In the genomic region with DNA sequence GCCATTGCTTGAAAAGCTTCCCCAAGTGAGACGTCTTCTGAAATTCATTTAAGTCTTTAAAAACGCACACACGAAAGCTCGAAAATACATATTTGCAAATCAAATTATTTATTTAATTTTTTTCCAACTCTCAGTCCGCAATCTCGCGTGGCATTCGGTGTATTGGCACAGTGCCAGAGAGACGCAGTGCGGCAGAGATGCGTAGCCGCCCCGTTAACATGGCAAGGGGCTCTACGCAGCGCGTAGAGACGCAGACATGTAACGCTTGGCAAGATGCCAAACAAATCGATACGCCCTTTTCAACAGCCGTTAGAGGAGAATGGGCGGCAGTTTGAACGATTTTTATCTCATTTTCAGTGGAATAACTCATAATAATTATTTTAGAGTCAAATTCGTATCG, we compare ENCODE assay signal across 5 worm cellular contexts.
A peak's percentile ranks its signal among the peaks of the same experiment; 100 is the strongest.
TF ChIP-seq lines count a peak whose summit lies in the region.

A gene (minus strand): TSS at position 37 of the 400 bp plus-strand sequence.
A gene (plus strand): TSS at position 383 of the 400 bp plus-strand sequence.

TF ChIP-seq in whole organism, L1 larva, 84 proteins besides CTCF, POLR2A, EP300 and RAD21 (continues in another document):
- TF ChIP-seq hlh-17 (GFP tag; optimal IDR thresholded peaks at IDR 0.05; lab: Kevin White, UChicago; ENCODE audit: borderline replicate concordance) = no peak
- peak; percentile 100 for TF ChIP-seq nhr-85 (tag; lab: Kevin White, UChicago)
- peak; percentile 97 for TF ChIP-seq fkh-10 (GFP tag; optimal IDR thresholded peaks at IDR 0.05; lab: Kevin White, UChicago)
- TF ChIP-seq tlp-1 (tag; optimal IDR thresholded peaks at IDR 0.05; lab: Kevin White, UChicago) = no peak
- TF ChIP-seq unc-86 (tag; optimal IDR thresholded peaks at IDR 0.05; lab: Kevin White, UChicago) = peak; percentile 99
- TF ChIP-seq nhr-237 (tag; optimal IDR thresholded peaks at IDR 0.05; lab: Kevin White, UChicago) = peak; percentile 96
- TF ChIP-seq nhr-12 (tag; optimal IDR thresholded peaks at IDR 0.05; lab: Kevin White, UChicago) = peak; percentile 60
- TF ChIP-seq lir-3 (tag; optimal IDR thresholded peaks at IDR 0.05; lab: Kevin White, UChicago; ENCODE audit: poor library complexity) = peak; percentile 92
- TF ChIP-seq dsc-1 (tag; optimal IDR thresholded peaks at IDR 0.05; lab: Kevin White, UChicago) = peak; percentile 99
- peak; percentile 98 for TF ChIP-seq irx-1 (tag; optimal IDR thresholded peaks at IDR 0.05; lab: Kevin White, UChicago)
- TF ChIP-seq nhr-71 (tag; optimal IDR thresholded peaks at IDR 0.05; lab: Kevin White, UChicago) = peak; percentile 100
- peak; percentile 96 for TF ChIP-seq sup-37 (GFP tag; optimal IDR thresholded peaks at IDR 0.05; lab: Kevin White, UChicago)
- peak; percentile 99 for TF ChIP-seq nhr-90 (tag; optimal IDR thresholded peaks at IDR 0.05; lab: Kevin White, UChicago; ENCODE audit: poor library complexity)
- TF ChIP-seq lin-15B (tag; optimal IDR thresholded peaks at IDR 0.05; lab: Kevin White, UChicago) = peak; percentile 97
- TF ChIP-seq mep-1 (tag; optimal IDR thresholded peaks at IDR 0.05; lab: Kevin White, UChicago) = peak; percentile 99
- TF ChIP-seq efl-3 (GFP tag; optimal IDR thresholded peaks at IDR 0.05; lab: Kevin White, UChicago) = peak; percentile 86

TF ChIP-seq in whole organism, L3 larva, 47 proteins besides CTCF, POLR2A, EP300 and RAD21 (continues in another document):
- TF ChIP-seq elt-3 (tag; optimal IDR thresholded peaks at IDR 0.05; lab: Kevin White, UChicago) = peak; percentile 0 to 92 (median 71)
- TF ChIP-seq egl-27 (tag; optimal IDR thresholded peaks at IDR 0.05; lab: Kevin White, UChicago) = peak; percentile 91
- peak; percentile 88 for TF ChIP-seq fos-1 (tag; optimal IDR thresholded peaks at IDR 0.05; lab: Kevin White, UChicago)
- TF ChIP-seq snpc-4 (tag; optimal IDR thresholded peaks at IDR 0.05; lab: Kevin White, UChicago) = peak; percentile 93
- peak; percentile 98 for TF ChIP-seq nhr-43 (tag; optimal IDR thresholded peaks at IDR 0.05; lab: Kevin White, UChicago; ENCODE audit: poor library complexity, severe bottlenecking)
- peak; percentile 94 for TF ChIP-seq elt-2 (tag; optimal IDR thresholded peaks at IDR 0.05; lab: Kevin White, UChicago)
- TF ChIP-seq nhr-28 (tag; optimal IDR thresholded peaks at IDR 0.05; lab: Kevin White, UChicago) = peak; percentile 76
- no peak for TF ChIP-seq ztf-11 (tag; optimal IDR thresholded peaks at IDR 0.05; lab: Kevin White, UChicago)
- peak; percentile 45 for TF ChIP-seq nhr-76 (tag; optimal IDR thresholded peaks at IDR 0.05; lab: Kevin White, UChicago)
- peak; percentile 77 for TF ChIP-seq ama-1 (optimal IDR thresholded peaks at IDR 0.05; lab: Kevin White, UChicago)
- TF ChIP-seq unc-39 (tag; optimal IDR thresholded peaks at IDR 0.05; lab: Kevin White, UChicago) = peak; percentile 32
- TF ChIP-seq pqm-1 (tag; optimal IDR thresholded peaks at IDR 0.05; lab: Kevin White, UChicago) = peak; percentile 92
- peak; percentile 99 for TF ChIP-seq nhr-23 (tag; optimal IDR thresholded peaks at IDR 0.05; lab: Kevin White, UChicago)
- peak; percentile 98 for TF ChIP-seq jun-1 (tag; optimal IDR thresholded peaks at IDR 0.05; lab: Kevin White, UChicago)
- no peak for TF ChIP-seq nhr-12 (tag; optimal IDR thresholded peaks at IDR 0.05; lab: Kevin White, UChicago)
- TF ChIP-seq nhr-67 (tag; optimal IDR thresholded peaks at IDR 0.05; lab: Kevin White, UChicago) = no peak
- no peak for TF ChIP-seq ceh-16 (tag; optimal IDR thresholded peaks at IDR 0.05; lab: Kevin White, UChicago)
- TF ChIP-seq mml-1 (tag; optimal IDR thresholded peaks at IDR 0.05; lab: Kevin White, UChicago) = no peak

TF ChIP-seq in whole organism, early embryonic, 17 proteins besides CTCF, POLR2A, EP300 and RAD21:
- TF ChIP-seq ets-7 (tag; optimal IDR thresholded peaks at IDR 0.05; lab: Kevin White, UChicago) (peak; percentile 34), hmg-4 (GFP tag; optimal IDR thresholded peaks at IDR 0.05; lab: Kevin White, UChicago) (peak; percentile 82), tbx-37 (GFP tag; conservative IDR thresholded peaks at IDR 0.05; lab: Robert Waterston, UW) (peak; percentile 20; the same call in 1 of the 2 replicates), ceh-36 (tag; optimal IDR thresholded peaks at IDR 0.05; lab: Kevin White, UChicago) (peak; percentile 51), B0310.2 (tag; optimal IDR thresholded peaks at IDR 0.05; lab: Kevin White, UChicago) (no peak), tra-4 (tag; optimal IDR thresholded peaks at IDR 0.05; lab: Kevin White, UChicago) (peak; percentile 34), ama-1 (optimal IDR thresholded peaks at IDR 0.05; lab: Kevin White, UChicago) (no peak), pes-1 (GFP tag; IDR thresholded peaks at IDR 0.05; lab: Robert Waterston, UW) (peak; percentile 54; the same call in 1 of the 2 replicates), F13C5.2 (tag; optimal IDR thresholded peaks at IDR 0.05; lab: Kevin White, UChicago) (peak; percentile 90), flt-1 (GFP tag; IDR thresholded peaks at IDR 0.05; lab: Robert Waterston, UW) (peak; percentile 50), sea-1 (GFP tag; conservative IDR thresholded peaks at IDR 0.05; lab: Robert Waterston, UW) (peak; percentile 67; the same call in 1 of the 2 replicates), hmbx-1 (tag; optimal IDR thresholded peaks at IDR 0.05; lab: Kevin White, UChicago) (no peak), ceh-13 (GFP tag; optimal IDR thresholded peaks at IDR 0.05; lab: Kevin White, UChicago) (no peak)

TF ChIP-seq in whole organism, midembryonic, 9 proteins besides CTCF, POLR2A, EP300 and RAD21:
- TF ChIP-seq med-1 (GFP tag; optimal IDR thresholded peaks at IDR 0.05; lab: Kevin White, UChicago; ENCODE audit: insufficient read depth) (peak; percentile 31), ztf-23 (GFP tag; IDR thresholded peaks at IDR 0.05; lab: Robert Waterston, UW) (peak; percentile 100), cog-1 (tag; optimal IDR thresholded peaks at IDR 0.05; lab: Kevin White, UChicago) (peak; percentile 98), ztf-29 (GFP tag; IDR thresholded peaks at IDR 0.05; lab: Robert Waterston, UW) (no peak; the same call in 1 of the 2 replicates), klf-2 (GFP tag; conservative IDR thresholded peaks at IDR 0.05; lab: Robert Waterston, UW) (no peak), tab-1 (GFP tag; IDR thresholded peaks at IDR 0.05; lab: Robert Waterston, UW) (no peak), flt-1 (GFP tag; IDR thresholded peaks at IDR 0.05; lab: Robert Waterston, UW) (peak; percentile 84), T22C8.4 (GFP tag; IDR thresholded peaks at IDR 0.05; lab: Robert Waterston, UW) (peak; percentile 96), ref-1 (GFP tag; conservative IDR thresholded peaks at IDR 0.05; lab: Robert Waterston, UW) (no peak)

TF ChIP-seq in whole organism, young adult, 124 proteins besides CTCF, POLR2A, EP300 and RAD21 (continues in another document):
- TF ChIP-seq nhr-27 (tag; optimal IDR thresholded peaks at IDR 0.05; lab: Kevin White, UChicago) (peak; percentile 68), unc-130 (GFP tag; optimal IDR thresholded peaks at IDR 0.05; lab: Kevin White, UChicago) (peak; percentile 96), madf-8 (GFP tag; conservative IDR thresholded peaks at IDR 0.05; lab: Robert Waterston, UW) (peak; percentile 88), nhr-179 (tag; optimal IDR thresholded peaks at IDR 0.05; lab: Kevin White, UChicago) (peak; percentile 65), ceh-100 (GFP tag; IDR thresholded peaks at IDR 0.05; lab: Robert Waterston, UW) (peak; percentile 90), mcd-1 (GFP tag; IDR thresholded peaks at IDR 0.05; lab: Robert Waterston, UW) (peak; percentile 98), ztf-18 (tag; optimal IDR thresholded peaks at IDR 0.05; lab: Kevin White, UChicago) (peak; percentile 85), lin-40 (tag; optimal IDR thresholded peaks at IDR 0.05; lab: Kevin White, UChicago) (peak; percentile 99), ztf-28 (GFP tag; IDR thresholded peaks at IDR 0.05; lab: Robert Waterston, UW) (peak; percentile 87), attf-6 (GFP tag; IDR thresholded peaks at IDR 0.05; lab: Robert Waterston, UW) (peak; percentile 87), pbrm-1 (GFP tag; IDR thresholded peaks at IDR 0.05; lab: Robert Waterston, UW) (peak; percentile 100), bed-2 (GFP tag; IDR thresholded peaks at IDR 0.05; lab: Robert Waterston, UW) (peak; percentile 80; the same call in 1 of the 2 replicates), lag-1 (GFP tag; IDR thresholded peaks at IDR 0.05; lab: Robert Waterston, UW) (0 out of 2 replicates have a peak, but pooled peaks have one; percentile 76), chd-7 (tag; optimal IDR thresholded peaks at IDR 0.05; lab: Kevin White, UChicago) (peak; percentile 98), snpc-1.1 (tag; optimal IDR thresholded peaks at IDR 0.05; lab: Kevin White, UChicago; ENCODE audit: insufficient read depth) (peak; percentile 66), F52B5.7 (tag; optimal IDR thresholded peaks at IDR 0.05; lab: Kevin White, UChicago) (peak; percentile 81), F39B2.1 (GFP tag; IDR thresholded peaks at IDR 0.05; lab: Robert Waterston, UW) (peak; percentile 79; the same call in 1 of the 2 replicates), hrde-1 (tag; optimal IDR thresholded peaks at IDR 0.05; lab: Kevin White, UChicago; ENCODE audit: borderline replicate concordance) (peak; percentile 91), K11D2.4 (GFP tag; IDR thresholded peaks at IDR 0.05; lab: Robert Waterston, UW) (peak; percentile 98), sea-2 (GFP tag; IDR thresholded peaks at IDR 0.05; lab: Robert Waterston, UW) (peak; percentile 95), ztf-22 (GFP tag; optimal IDR thresholded peaks at IDR 0.05; lab: Kevin White, UChicago) (peak; percentile 94), zim-3 (tag; optimal IDR thresholded peaks at IDR 0.05; lab: Kevin White, UChicago) (peak; percentile 98), B0261.1 (tag; optimal IDR thresholded peaks at IDR 0.05; lab: Kevin White, UChicago) (peak; percentile 30), ccch-3 (GFP tag; optimal IDR thresholded peaks at IDR 0.05; lab: Kevin White, UChicago) (no peak), snpc-1.3 (tag; optimal IDR thresholded peaks at IDR 0.05; lab: Kevin White, UChicago; ENCODE audit: insufficient read depth) (peak; percentile 94), cebp-1 (GFP tag; IDR thresholded peaks at IDR 0.05; lab: Robert Waterston, UW) (peak; percentile 80), cebp-1 (tag; optimal IDR thresholded peaks at IDR 0.05; lab: Kevin White, UChicago) (peak; percentile 97), ztf-6 (GFP tag; IDR thresholded peaks at IDR 0.05; lab: Robert Waterston, UW) (peak; percentile 89), B0336.3 (GFP tag; IDR thresholded peaks at IDR 0.05; lab: Robert Waterston, UW) (peak; percentile 100), let-607 (tag; optimal IDR thresholded peaks at IDR 0.05; lab: Kevin White, UChicago) (peak; percentile 92 to 96), Y53F4B.3 (GFP tag; IDR thresholded peaks at IDR 0.05; lab: Robert Waterston, UW) (peak; percentile 75), zfh-2 (GFP tag; conservative IDR thresholded peaks at IDR 0.05; lab: Robert Waterston, UW) (peak; percentile 98), him-1 (tag; optimal IDR thresholded peaks at IDR 0.05; lab: Kevin White, UChicago) (peak; percentile 56), tbp1 (GFP tag; optimal IDR thresholded peaks at IDR 0.05; lab: Kevin White, UChicago) (peak; percentile 82)
